Fruit fly (Drosophila melanogaster) whole organism, embryonic: ENCODE results near the gene CG14244.
A peak's percentile ranks its signal among the peaks of the same experiment; 100 is the strongest.

Experiments
- Abd-B ChIP-seq: fragments of 200-800 bp; sonication (Bioruptor generic); optimal IDR thresholded peaks from 2 replicates; lab custom pipeline; 2018; ENCODE audit warnings: missing biosample characterization, mild to moderate bottlenecking, missing genetic modification characterization, moderate library complexity
- Adf1 ChIP-seq: fragments of 200-800 bp; sonication (Bioruptor generic); IDR thresholded peaks from 2 replicates; pipeline ENCODE4 v1.3.6; 2022; ENCODE audit warnings: missing biosample characterization, missing genetic modification characterization
- CG10979 ChIP-seq: fragments of 200-800 bp; sonication (Bioruptor generic); optimal IDR thresholded peaks from 2 replicates; lab custom pipeline; 2018; ENCODE audit warnings: missing biosample characterization, mild to moderate bottlenecking, missing genetic modification characterization, moderate library complexity
- CG11093 ChIP-seq: fragments of 200-800 bp; sonication (Bioruptor generic); IDR thresholded peaks from 3 replicates; pipeline ENCODE4 v1.3.6; 2022; ENCODE audit warnings: missing biosample characterization, missing genetic modification characterization
- CG12942 ChIP-seq: fragments of 200-800 bp; sonication (Bioruptor generic); optimal IDR thresholded peaks from 3 replicates; lab custom pipeline; 2016; ENCODE audit warnings: missing biosample characterization, missing genetic modification characterization
- CG13424 ChIP-seq: fragments of 200-800 bp; sonication (Bioruptor generic); optimal IDR thresholded peaks from 2 replicates; lab custom pipeline; 2019; ENCODE audit warnings: missing biosample characterization, mild to moderate bottlenecking, missing genetic modification characterization, moderate library complexity
- CG13775 ChIP-seq: fragments of 200-800 bp; sonication (Bioruptor generic); optimal IDR thresholded peaks from 3 replicates; lab custom pipeline; 2017; ENCODE audit warnings: missing biosample characterization, mild to moderate bottlenecking, missing genetic modification characterization
- CG14014 ChIP-seq: fragments of 200-800 bp; sonication (Bioruptor generic); IDR thresholded peaks from 2 replicates; pipeline ENCODE4 v1.3.6; 2022; ENCODE audit warnings: missing biosample characterization, missing genetic modification characterization
- CG14965 ChIP-seq: fragments of 200-800 bp; sonication (Bioruptor generic); optimal IDR thresholded peaks from 2 replicates; lab custom pipeline; 2016; ENCODE audit warnings: missing biosample characterization, missing genetic modification characterization, borderline replicate concordance
- CG1647 ChIP-seq: fragments of 200-800 bp; sonication (Bioruptor generic); optimal IDR thresholded peaks from 3 replicates; lab custom pipeline; 2016; ENCODE audit warnings: missing biosample characterization, missing genetic modification characterization
- CG17359 ChIP-seq: fragments of 200-800 bp; sonication (Bioruptor generic); optimal IDR thresholded peaks from 3 replicates; lab custom pipeline; 2018; ENCODE audit warnings: missing biosample characterization, mild to moderate bottlenecking, missing genetic modification characterization, moderate library complexity
- CG1792 ChIP-seq: fragments of 200-800 bp; sonication (Bioruptor generic); optimal IDR thresholded peaks from 2 replicates; lab custom pipeline; 2016; ENCODE audit warnings: missing biosample characterization, missing genetic modification characterization
- CG32532 ChIP-seq: fragments of 200-800 bp; sonication (Bioruptor generic); IDR thresholded peaks from 2 replicates; pipeline ENCODE4 v1.3.6; 2022; ENCODE audit warnings: missing biosample characterization, missing genetic modification characterization
- CG7963 ChIP-seq: fragments of 200-800 bp; sonication (Bioruptor generic); IDR thresholded peaks from 3 replicates; pipeline ENCODE4 v1.3.6; 2022; ENCODE audit warnings: missing biosample characterization, missing genetic modification characterization; ENCODE audit not compliant: partially characterized antibody
- CG9215 ChIP-seq: fragments of 200-800 bp; sonication (Bioruptor generic); IDR thresholded peaks from 2 replicates; pipeline ENCODE4 v1.3.6; 2022; ENCODE audit warnings: missing biosample characterization, missing genetic modification characterization
- CG9797 ChIP-seq: fragments of 200-800 bp; sonication (Bioruptor generic); optimal IDR thresholded peaks from 3 replicates; lab custom pipeline; 2018; ENCODE audit warnings: missing biosample characterization, mild to moderate bottlenecking, missing genetic modification characterization
- CG9876 ChIP-seq: fragments of 200-800 bp; sonication (Bioruptor generic); optimal IDR thresholded peaks from 2 replicates; lab custom pipeline; 2016; ENCODE audit warnings: missing biosample characterization, missing genetic modification characterization
- CG9932 ChIP-seq: fragments of 200-800 bp; sonication (Bioruptor generic); IDR thresholded peaks from 2 replicates; pipeline ENCODE4 v1.3.6; 2022; ENCODE audit warnings: missing biosample characterization, missing genetic modification characterization
- D19A ChIP-seq: fragments of 200-800 bp; optimal IDR thresholded peaks from 3 replicates; lab custom pipeline; 2019; ENCODE audit warnings: missing biosample characterization, mild to moderate bottlenecking, missing genetic modification characterization, moderate library complexity
- Dip2 ChIP-seq: fragments of 200-800 bp; sonication (Bioruptor generic); IDR thresholded peaks from 2 replicates; pipeline ENCODE4 v1.3.6; 2022; ENCODE audit warnings: missing biosample characterization, missing genetic modification characterization
- E2f1 ChIP-seq: fragments of 200-800 bp; sonication (Bioruptor generic); IDR thresholded peaks from 2 replicates; pipeline ENCODE4 v1.3.6; 2022; ENCODE audit warnings: missing biosample characterization, missing genetic modification characterization
- Ets65A ChIP-seq: fragments of 200-800 bp; sonication (Bioruptor generic); peaks from one replicate; lab custom pipeline; 2016; ENCODE audit warnings: missing biosample characterization, missing genetic modification characterization
- Fer3 ChIP-seq: fragments of 200-800 bp; sonication (Bioruptor generic); optimal IDR thresholded peaks from 2 replicates; lab custom pipeline; 2018; ENCODE audit warnings: missing biosample characterization, mild to moderate bottlenecking, missing genetic modification characterization, moderate library complexity
- HLH3B ChIP-seq: fragments of 200-800 bp; sonication (Bioruptor generic); IDR thresholded peaks from 2 replicates; pipeline ENCODE4 v1.3.6; 2022; ENCODE audit warnings: missing biosample characterization, missing genetic modification characterization
- HLH54F ChIP-seq: fragments of 200-800 bp; sonication (Bioruptor generic); optimal IDR thresholded peaks from 3 replicates; lab custom pipeline; 2016; ENCODE audit warnings: missing biosample characterization, missing genetic modification characterization
- HmgD ChIP-seq: fragments of 200-800 bp; sonication (Bioruptor generic); optimal IDR thresholded peaks from 3 replicates; lab custom pipeline; 2016; ENCODE audit warnings: missing biosample characterization, missing genetic modification characterization
- Hr3 ChIP-seq: fragments of 200-800 bp; sonication (Bioruptor generic); optimal IDR thresholded peaks from 3 replicates; lab custom pipeline; 2016; ENCODE audit warnings: missing biosample characterization, missing genetic modification characterization
- NFAT ChIP-seq: fragments of 200-800 bp; sonication (Bioruptor generic); IDR thresholded peaks from 2 replicates; pipeline ENCODE4 v1.3.6; 2022; ENCODE audit warnings: missing biosample characterization, missing genetic modification characterization
- Nf-YC ChIP-seq: fragments of 200-800 bp; optimal IDR thresholded peaks from 3 replicates; lab custom pipeline; 2019; ENCODE audit warnings: missing biosample characterization, mild to moderate bottlenecking, missing genetic modification characterization, moderate library complexity
- Spps ChIP-seq: fragments of 200-800 bp; sonication (Bioruptor generic); optimal IDR thresholded peaks from 2 replicates; lab custom pipeline; 2018; ENCODE audit warnings: missing biosample characterization, mild to moderate bottlenecking, missing genetic modification characterization
- ase ChIP-seq: fragments of 200-800 bp; sonication (Bioruptor generic); IDR thresholded peaks from 3 replicates; pipeline ENCODE4 v1.3.6; 2022; ENCODE audit warnings: missing biosample characterization, missing genetic modification characterization
- chn ChIP-seq: fragments of 200-800 bp; sonication (Bioruptor generic); optimal IDR thresholded peaks from 2 replicates; lab custom pipeline; 2016; ENCODE audit warnings: missing biosample characterization, missing genetic modification characterization
- crc ChIP-seq: fragments of 200-800 bp; sonication (Bioruptor generic); optimal IDR thresholded peaks from 2 replicates; lab custom pipeline; 2016; ENCODE audit warnings: missing biosample characterization, missing genetic modification characterization
- dm ChIP-seq: fragments of 200-800 bp; sonication (Bioruptor generic); optimal IDR thresholded peaks from 3 replicates; lab custom pipeline; 2016; ENCODE audit warnings: missing biosample characterization, missing genetic modification characterization
- emc ChIP-seq: fragments of 200-800 bp; sonication (Bioruptor generic); optimal IDR thresholded peaks from 2 replicates; lab custom pipeline; 2016; ENCODE audit warnings: missing biosample characterization, missing genetic modification characterization
- gce ChIP-seq: fragments of 200-800 bp; sonication (Bioruptor generic); IDR thresholded peaks from 3 replicates; pipeline ENCODE4 v1.3.6; 2022; ENCODE audit warnings: missing biosample characterization, missing genetic modification characterization
- gfzf ChIP-seq: fragments of 200-800 bp; sonication (Bioruptor generic); optimal IDR thresholded peaks from 2 replicates; lab custom pipeline; 2016; ENCODE audit warnings: missing biosample characterization, mild to moderate bottlenecking, missing genetic modification characterization, moderate library complexity
- hb ChIP-seq: fragments of 200-800 bp; sonication (Bioruptor generic); IDR thresholded peaks from 3 replicates; pipeline ENCODE4 v1.3.6; 2022; ENCODE audit warnings: missing biosample characterization, missing genetic modification characterization; ENCODE audit not compliant: partially characterized antibody
- hbn ChIP-seq: fragments of 200-800 bp; sonication (Bioruptor generic); IDR thresholded peaks from 2 replicates; pipeline ENCODE4 v1.3.6; 2022; ENCODE audit warnings: missing biosample characterization, missing genetic modification characterization; ENCODE audit not compliant: partially characterized antibody
- maf-S ChIP-seq: fragments of 200-800 bp; sonication (Bioruptor generic); optimal IDR thresholded peaks from 2 replicates; lab custom pipeline; 2016; ENCODE audit warnings: missing biosample characterization, missing genetic modification characterization
- mam ChIP-seq: fragments of 200-800 bp; sonication (Bioruptor generic); optimal IDR thresholded peaks from 3 replicates; lab custom pipeline; 2016; ENCODE audit warnings: missing biosample characterization, missing genetic modification characterization
- odd ChIP-seq: fragments of 200-800 bp; sonication (Bioruptor generic); optimal IDR thresholded peaks from 2 replicates; lab custom pipeline; 2017; ENCODE audit warnings: missing biosample characterization, mild to moderate bottlenecking, missing genetic modification characterization
- pho ChIP-seq: fragments of 200-800 bp; sonication (Bioruptor generic); optimal IDR thresholded peaks from 2 replicates; lab custom pipeline; 2016; ENCODE audit warnings: missing biosample characterization, missing genetic modification characterization
- pros ChIP-seq: fragments of 200-800 bp; sonication (Bioruptor generic); optimal IDR thresholded peaks from 3 replicates; lab custom pipeline; 2019; ENCODE audit warnings: missing biosample characterization, mild to moderate bottlenecking, missing genetic modification characterization, moderate library complexity
- psq ChIP-seq: fragments of 200-800 bp; sonication (Bioruptor generic); optimal IDR thresholded peaks from 2 replicates; lab custom pipeline; 2017; ENCODE audit warnings: missing biosample characterization, missing genetic modification characterization
- sens ChIP-seq: fragments of 200-800 bp; sonication (Bioruptor generic); peaks from one replicate; lab custom pipeline; 2016; ENCODE audit warnings: missing biosample characterization, missing genetic modification characterization
- seq ChIP-seq: fragments of 200-800 bp; sonication (Bioruptor generic); IDR thresholded peaks from 2 replicates; pipeline ENCODE4 v1.3.6; 2022; ENCODE audit warnings: missing biosample characterization, missing genetic modification characterization
- sima ChIP-seq: fragments of 200-800 bp; sonication (Bioruptor generic); optimal IDR thresholded peaks from 2 replicates; lab custom pipeline; 2016; ENCODE audit warnings: missing biosample characterization, missing genetic modification characterization
- twi ChIP-seq: fragments of 200-800 bp; optimal IDR thresholded peaks from 2 replicates; lab custom pipeline; 2019; ENCODE audit warnings: missing biosample characterization, mild to moderate bottlenecking, missing genetic modification characterization, moderate library complexity
- unpg ChIP-seq: fragments of 200-800 bp; sonication (Bioruptor generic); optimal IDR thresholded peaks from 3 replicates; lab custom pipeline; 2018; ENCODE audit warnings: missing biosample characterization, mild to moderate bottlenecking, missing genetic modification characterization, moderate library complexity
- vvl ChIP-seq: fragments of 200-800 bp; sonication (Bioruptor generic); IDR thresholded peaks from 2 replicates; pipeline ENCODE4 v1.3.6; 2022; ENCODE audit warnings: missing biosample characterization, missing genetic modification characterization
- zfh2 ChIP-seq: fragments of 200-800 bp; sonication (Bioruptor generic); optimal IDR thresholded peaks from 2 replicates; lab custom pipeline; 2016; ENCODE audit warnings: missing biosample characterization, missing genetic modification characterization

CG14244 gene

dm6 chr3R:26714109-26714576 lies 11.8 kb upstream of the CG14244 start, which contains the start of gene amon (continued):
- TF ChIP-seq CG11093 (GFP tag; lab: Robert Waterston, UW) (peak; percentile 98), hb (GFP tag; lab: Robert Waterston, UW) (no peak), vvl (GFP tag; lab: Robert Waterston, UW) (peak; percentile 99), Dip2 (peak; percentile 74), gce (GFP tag; lab: Robert Waterston, UW) (peak; percentile 95), hbn (no peak), NFAT (GFP tag; lab: Robert Waterston, UW) (peak; percentile 99), crc (GFP tag; lab: Kevin White, UChicago) (peak; percentile 98), seq (GFP tag; lab: Robert Waterston, UW) (peak; percentile 99), CG32532 (GFP tag; lab: Robert Waterston, UW) (peak; percentile 99), Ets65A (peak; percentile 100), CG14965 (GFP tag; lab: Kevin White, UChicago) (peak; percentile 85), pho (GFP tag; lab: Kevin White, UChicago) (peak; percentile 99), CG9215 (peak; percentile 98), pros (GFP tag; lab: Kevin White, UChicago) (peak; percentile 33), CG1647 (peak; percentile 98), E2f1 (GFP tag; lab: Robert Waterston, UW) (peak; percentile 98), sima (peak; percentile 95), Abd-B (GFP tag; lab: Kevin White, UChicago) (peak; percentile 99), CG14014 (peak; percentile 99), CG13775 (GFP tag; lab: Kevin White, UChicago) (peak; percentile 95), psq (peak; percentile 91), CG12942 (GFP tag; lab: Kevin White, UChicago) (peak; percentile 97), Fer3 (tag; lab: Kevin White, UChicago) (peak; percentile 98), odd (GFP tag; lab: Kevin White, UChicago) (peak; percentile 96), CG9932 (GFP tag; lab: Robert Waterston, UW) (peak; percentile 99), mam (GFP tag; lab: Kevin White, UChicago) (peak; percentile 100), dm (GFP tag; lab: Kevin White, UChicago) (peak; percentile 95), D19A (tag; lab: Kevin White, UChicago) (peak; percentile 90), HLH3B (peak; percentile 98), CG10979 (peak; percentile 89), Nf-YC (tag; lab: Kevin White, UChicago) (peak; percentile 91), HLH54F (peak; percentile 99), gfzf (GFP tag; lab: Kevin White, UChicago) (peak; percentile 30), CG17359 (peak; percentile 99), sens (peak; percentile 99), CG1792 (GFP tag; lab: Kevin White, UChicago) (peak; percentile 98), Adf1 (GFP tag; lab: Robert Waterston, UW) (peak; percentile 92), maf-S (GFP tag; lab: Kevin White, UChicago) (peak; percentile 99), CG7963 (GFP tag; lab: Robert Waterston, UW) (no peak), CG13424 (tag; lab: Kevin White, UChicago) (peak; percentile 98), HmgD (GFP tag; lab: Kevin White, UChicago) (peak; percentile 97), Hr3 (peak; percentile 97), Spps (tag; lab: Kevin White, UChicago) (peak; percentile 65), CG9797 (GFP tag; lab: Kevin White, UChicago) (peak; percentile 42), zfh2 (GFP tag; lab: Kevin White, UChicago) (peak; percentile 99), twi (tag; lab: Kevin White, UChicago) (peak; percentile 86), ase (GFP tag; lab: Robert Waterston, UW) (peak; percentile 98), unpg (GFP tag; lab: Kevin White, UChicago) (peak; percentile 98), CG9876 (peak; percentile 98), emc (GFP tag; lab: Kevin White, UChicago) (peak; percentile 99), chn (GFP tag; lab: Kevin White, UChicago) (peak; percentile 97)
